Worm (Caenorhabditis elegans) whole organism, mixed stage, embryonic: ENCODE measurements around the gene cnc-4.

Source experiments
- M03D4.4 ChIP-seq: sonication (generic microtip); optimal IDR thresholded peaks from 2 replicates; lab custom pipeline; 2017; ENCODE audit warnings: mild to moderate bottlenecking, missing genetic modification characterization, missing compliant biosample characterization
- bed-3 ChIP-seq: fragments of 200-800 bp; sonication (Bioruptor generic); optimal IDR thresholded peaks from 3 replicates; lab custom pipeline; 2018; ENCODE audit warnings: mild to moderate bottlenecking, missing genetic modification characterization, moderate library complexity, missing compliant biosample characterization
- blmp-1 ChIP-seq: fragments of 150-350 bp; optimal IDR thresholded peaks from 2 replicates; lab custom pipeline; 2014; ENCODE audit warnings: missing biosample characterization, missing genetic modification characterization
- ceh-39 ChIP-seq: fragments of 150-350 bp; optimal IDR thresholded peaks from 2 replicates; lab custom pipeline; 2014; ENCODE audit warnings: missing biosample characterization, missing genetic modification characterization
- ceh-43 ChIP-seq: fragments of 200-800 bp; sonication (Bioruptor generic); optimal IDR thresholded peaks from 2 replicates; lab custom pipeline; 2018; ENCODE audit warnings: mild to moderate bottlenecking, missing genetic modification characterization, moderate library complexity, missing compliant biosample characterization
- ces-1 ChIP-seq: fragments of 150-350 bp; optimal IDR thresholded peaks from 2 replicates; lab custom pipeline; 2014; ENCODE audit warnings: missing biosample characterization, missing genetic modification reagents, missing genetic modification characterization
- cnd-1 ChIP-seq: fragments of 200-800 bp; sonication (Bioruptor generic); optimal IDR thresholded peaks from 2 replicates; lab custom pipeline; 2018; ENCODE audit warnings: mild to moderate bottlenecking, missing genetic modification characterization, missing compliant biosample characterization
- drap-1 ChIP-seq: fragments of 200-800 bp; sonication (Bioruptor generic); optimal IDR thresholded peaks from 3 replicates; lab custom pipeline; 2018; ENCODE audit warnings: mild to moderate bottlenecking, missing genetic modification characterization, missing compliant biosample characterization
- elt-1 ChIP-seq: sonication (generic microtip); optimal IDR thresholded peaks from 2 replicates; lab custom pipeline; 2017; ENCODE audit warnings: missing genetic modification characterization, mild to moderate bottlenecking, missing compliant biosample characterization, antibody characterized with exemption, moderate library complexity, borderline replicate concordance; ENCODE audit not compliant: insufficient read depth
- elt-3 ChIP-seq: fragments of 150-350 bp; optimal IDR thresholded peaks from 2 replicates; lab custom pipeline; 2014; ENCODE audit warnings: missing biosample characterization, missing genetic modification characterization
- flh-1 ChIP-seq: fragments of 200-800 bp; sonication (Bioruptor generic); optimal IDR thresholded peaks from 2 replicates; lab custom pipeline; 2018; ENCODE audit warnings: mild to moderate bottlenecking, missing genetic modification characterization, moderate library complexity, missing compliant biosample characterization
- hlh-1 ChIP-seq: fragments of 150-350 bp; optimal IDR thresholded peaks from 2 replicates; lab custom pipeline; 2014; ENCODE audit warnings: missing biosample characterization, missing genetic modification reagents, missing genetic modification characterization
- lin-13 ChIP-seq: fragments of 150-350 bp; optimal IDR thresholded peaks from 2 replicates; lab custom pipeline; 2014; ENCODE audit warnings: missing biosample characterization, missing genetic modification characterization
- lin-32 ChIP-seq: fragments of 200-800 bp; sonication (Bioruptor generic); optimal IDR thresholded peaks from 2 replicates; lab custom pipeline; 2018; ENCODE audit warnings: mild to moderate bottlenecking, missing genetic modification characterization, missing compliant biosample characterization
- mab-5 ChIP-seq: fragments of 150-350 bp; optimal IDR thresholded peaks from 2 replicates; lab custom pipeline; 2014; ENCODE audit warnings: missing biosample characterization, missing genetic modification characterization
- mep-1 ChIP-seq: fragments of 150-350 bp; optimal IDR thresholded peaks from 2 replicates; lab custom pipeline; 2017; ENCODE audit warnings: missing biosample characterization, missing genetic modification reagents, missing genetic modification characterization, inconsistent platforms
- mls-2 ChIP-seq: sonication (generic microtip); optimal IDR thresholded peaks from 2 replicates; lab custom pipeline; 2016; ENCODE audit warnings: mild to moderate bottlenecking, missing genetic modification characterization, moderate library complexity, missing compliant biosample characterization
- nhr-12 ChIP-seq: fragments of 150-350 bp; optimal IDR thresholded peaks from 2 replicates; lab custom pipeline; 2014; ENCODE audit warnings: missing biosample characterization, missing genetic modification characterization
- nhr-2 ChIP-seq: fragments of 150-350 bp; optimal IDR thresholded peaks from 2 replicates; lab custom pipeline; 2014; ENCODE audit warnings: missing biosample characterization, missing genetic modification characterization
- nhr-237 ChIP-seq: fragments of 150-350 bp; optimal IDR thresholded peaks from 2 replicates; lab custom pipeline; 2014; ENCODE audit warnings: missing biosample characterization, missing genetic modification characterization
- nhr-28 ChIP-seq: fragments of 150-350 bp; optimal IDR thresholded peaks from 2 replicates; lab custom pipeline; 2014; ENCODE audit warnings: missing biosample characterization, missing genetic modification characterization
- pha-4 ChIP-seq: fragments of 150-350 bp; optimal IDR thresholded peaks from 2 replicates; lab custom pipeline; 2018; ENCODE audit warnings: missing biosample characterization, missing genetic modification reagents, missing genetic modification characterization
- sem-2 ChIP-seq: fragments of 200-800 bp; sonication (Bioruptor generic); optimal IDR thresholded peaks from 2 replicates; lab custom pipeline; 2018; ENCODE audit warnings: mild to moderate bottlenecking, missing genetic modification characterization, missing compliant biosample characterization
- snpc-4 ChIP-seq: fragments of 150-350 bp; optimal IDR thresholded peaks from 2 replicates; lab custom pipeline; 2014; ENCODE audit warnings: missing biosample characterization, missing genetic modification characterization
- sptf-1 ChIP-seq: sonication (generic microtip); optimal IDR thresholded peaks from 2 replicates; lab custom pipeline; 2017; ENCODE audit warnings: mild to moderate bottlenecking, missing genetic modification characterization, moderate library complexity, missing compliant biosample characterization
- tbx-8 ChIP-seq: fragments of 200-800 bp; sonication (Bioruptor generic); optimal IDR thresholded peaks from 2 replicates; lab custom pipeline; 2018; ENCODE audit warnings: mild to moderate bottlenecking, missing genetic modification characterization, moderate library complexity, missing compliant biosample characterization
- unc-120 ChIP-seq: sonication (generic microtip); optimal IDR thresholded peaks from 2 replicates; lab custom pipeline; 2017; ENCODE audit warnings: missing genetic modification characterization, missing compliant biosample characterization; ENCODE audit not compliant: poor library complexity, severe bottlenecking
- unc-39 ChIP-seq: fragments of 150-350 bp; optimal IDR thresholded peaks from 2 replicates; lab custom pipeline; 2014; ENCODE audit warnings: missing biosample characterization, missing genetic modification characterization
- unc-62 ChIP-seq: fragments of 150-350 bp; optimal IDR thresholded peaks from 2 replicates; lab custom pipeline; 2014; ENCODE audit warnings: missing biosample characterization, missing genetic modification reagents, missing genetic modification characterization
- ztf-11 ChIP-seq: fragments of 150-350 bp; optimal IDR thresholded peaks from 2 replicates; lab custom pipeline; 2014; ENCODE audit warnings: missing biosample characterization, missing genetic modification characterization

The cnc-4 gene

DNA sequence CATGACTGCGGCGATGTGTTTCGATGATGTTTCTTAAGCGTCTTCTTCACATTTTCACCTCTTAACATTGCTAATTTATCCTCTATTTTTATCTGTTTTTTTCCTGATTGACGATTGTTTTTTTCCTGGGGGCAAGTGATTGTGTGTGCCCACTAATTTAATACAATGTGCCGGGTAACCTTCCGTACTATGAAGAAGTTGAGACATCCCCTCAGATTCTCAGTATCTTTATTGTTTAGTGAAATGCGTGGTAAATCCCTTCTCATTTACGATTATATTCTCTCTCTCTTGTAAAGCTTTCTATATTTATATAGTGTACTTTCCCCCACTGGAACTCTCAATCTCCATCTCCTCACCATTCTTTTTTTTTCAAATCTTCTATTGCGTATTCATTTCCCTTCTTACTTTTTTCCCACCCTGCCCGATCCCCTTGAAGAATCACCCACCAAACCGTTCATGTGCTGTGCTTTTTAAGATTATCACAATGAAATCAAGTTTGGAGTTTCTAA, 29.3 kb downstream of the cnc-4 start:
- TF ChIP-seq ztf-11 (no peak), nhr-237 (tag; lab: Kevin White, UChicago) (no peak), ceh-43 (GFP tag; lab: Kevin White, UChicago) (no peak), bed-3 (GFP tag; lab: Kevin White, UChicago) (no peak), pha-4 (tag; lab: Kevin White, UChicago) (no peak), nhr-12 (tag; lab: Kevin White, UChicago) (no peak), ceh-39 (no peak), mep-1 (tag; lab: Kevin White, UChicago) (no peak), nhr-2 (tag; lab: Kevin White, UChicago) (no peak), nhr-28 (tag; lab: Kevin White, UChicago) (no peak), drap-1 (GFP tag; lab: Kevin White, UChicago) (no peak), elt-1 (tag; lab: Kevin White, UChicago) (no peak), mab-5 (tag; lab: Kevin White, UChicago) (no peak), lin-32 (GFP tag; lab: Kevin White, UChicago) (no peak), unc-120 (tag; lab: Kevin White, UChicago) (no peak)

- TF ChIP-seq cnd-1 (tag; lab: Kevin White, UChicago) (no peak), M03D4.4 (no peak), sptf-1 (tag; lab: Kevin White, UChicago) (no peak), tbx-8 (no peak), ceh-43 (GFP tag; lab: Kevin White, UChicago) (no peak), lin-32 (GFP tag; lab: Kevin White, UChicago) (no peak), sem-2 (GFP tag; lab: Kevin White, UChicago) (no peak), ces-1 (GFP tag; lab: Kevin White, UChicago) (no peak), hlh-1 (tag; lab: Kevin White, UChicago) (no peak), ceh-39 (no peak), nhr-12 (tag; lab: Kevin White, UChicago) (no peak), elt-3 (tag; lab: Kevin White, UChicago) (no peak), unc-39 (no peak), mls-2 (no peak), blmp-1 (tag; lab: Kevin White, UChicago) (no peak), pha-4 (tag; lab: Kevin White, UChicago) (no peak), lin-13 (tag; lab: Kevin White, UChicago) (no peak)
Measured at ce11 chrV:1476841-1477240, 29.8 kb downstream of the cnc-4 start.

DNA sequence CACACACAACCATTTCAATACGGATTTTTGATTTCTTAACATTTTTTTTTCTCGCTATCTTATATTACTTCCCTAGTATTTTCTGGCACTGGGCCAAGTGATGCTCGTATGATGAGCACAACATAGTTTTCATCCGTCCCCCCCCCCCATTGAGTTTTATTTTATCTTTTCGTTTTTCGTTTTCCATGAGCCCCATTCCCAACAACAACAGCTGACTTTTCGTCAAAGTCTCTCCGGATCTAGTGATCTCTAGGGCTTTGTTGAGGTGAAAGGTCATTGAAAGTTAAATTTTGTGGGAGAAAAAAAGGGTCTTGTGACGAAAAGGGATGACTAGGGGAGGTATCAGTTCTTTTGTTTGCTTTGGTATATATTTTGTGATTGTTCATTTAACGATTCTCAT, 33.8 kb downstream of the cnc-4 start:
- no peak for TF ChIP-seq ceh-43 (GFP tag; lab: Kevin White, UChicago)
- peak; percentile 69 for TF ChIP-seq hlh-1 (tag; lab: Kevin White, UChicago)

- no peak for TF ChIP-seq nhr-12 (tag; lab: Kevin White, UChicago)
- no peak for TF ChIP-seq ces-1 (GFP tag; lab: Kevin White, UChicago)
- no peak for TF ChIP-seq M03D4.4
- no peak for TF ChIP-seq snpc-4 (tag; lab: Kevin White, UChicago)
- no peak for TF ChIP-seq unc-120 (tag; lab: Kevin White, UChicago)
- no peak for TF ChIP-seq sptf-1 (tag; lab: Kevin White, UChicago)
- TF ChIP-seq unc-62 (GFP tag; lab: Kevin White, UChicago) = no peak
- no peak for TF ChIP-seq tbx-8
- TF ChIP-seq sem-2 (GFP tag; lab: Kevin White, UChicago) = no peak
- TF ChIP-seq mep-1 (tag; lab: Kevin White, UChicago) = no peak
- TF ChIP-seq mls-2 = no peak
Measured at ce11 chrV:1481742-1482141, 34.7 kb downstream of the cnc-4 start, which contains the start of gene C38C3.4. C38C3.4 (plus strand) TSS chrV:1482042.

DNA sequence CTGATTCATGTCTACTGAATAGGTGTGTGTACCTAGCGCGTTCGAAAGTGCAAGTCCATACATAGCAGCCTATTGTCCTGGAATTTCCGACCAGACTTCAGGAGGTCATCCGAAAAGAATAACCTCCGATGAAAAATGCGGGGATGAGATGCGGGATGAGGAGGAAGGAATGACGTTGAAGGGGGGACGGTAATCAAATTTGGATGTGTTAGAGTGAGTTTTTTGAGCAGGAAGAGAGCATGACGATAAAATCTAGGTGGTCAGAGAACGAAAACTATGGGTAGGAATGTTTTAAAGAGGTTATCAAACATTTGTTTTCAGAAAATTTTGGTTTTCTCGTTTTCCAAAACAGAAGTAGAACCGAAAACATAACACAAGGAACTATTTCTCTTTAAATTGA, 39.0 kb downstream of the cnc-4 start:
- TF ChIP-seq nhr-2 (tag; lab: Kevin White, UChicago) (no peak), flh-1 (GFP tag; lab: Kevin White, UChicago) (no peak)
